Worm (Caenorhabditis elegans): ENCODE results near the gene mtss-1.

mtss-1 gene

DNA sequence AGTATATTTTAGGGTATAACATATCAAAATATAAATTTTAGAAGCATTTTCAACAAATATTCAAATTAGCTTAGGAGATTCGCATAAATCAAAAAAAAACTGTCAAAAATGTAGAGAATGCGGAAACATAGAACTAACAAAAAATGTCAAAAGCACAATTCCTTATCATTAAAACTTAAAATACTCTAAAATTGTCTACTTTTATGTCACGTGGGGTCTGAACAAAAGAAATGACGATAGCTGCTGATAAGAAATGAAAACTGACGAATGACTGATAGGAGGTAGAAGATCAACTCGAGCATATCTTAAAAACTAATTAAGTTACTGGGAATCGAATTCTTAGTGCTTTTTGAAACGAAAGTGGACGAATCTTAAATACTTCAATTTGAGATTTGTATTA, 34.4 kb upstream of the mtss-1 start (continued):
- TF ChIP-seq mdl-1 (tag; optimal IDR thresholded peaks at IDR 0.05) (peak in 1 of 2 experiments; percentile 75), nhr-11 (tag; optimal IDR thresholded peaks at IDR 0.05) (no peak), nhr-48 (tag; optimal IDR thresholded peaks at IDR 0.05) (no peak), mes-2 (tag; optimal IDR thresholded peaks at IDR 0.05; ENCODE audit: poor library complexity, severe bottlenecking) (peak; percentile 3), R02D3.7 (tag; optimal IDR thresholded peaks at IDR 0.05) (no peak), daf-16 (GFP tag; optimal IDR thresholded peaks at IDR 0.05) (peak in 1 of 2 experiments; percentile 28), daf-16 (tag; optimal IDR thresholded peaks at IDR 0.05) (peak; percentile 52), tag-97 (GFP tag; IDR thresholded peaks at IDR 0.05) (no peak), nhr-28 (tag; optimal IDR thresholded peaks at IDR 0.05) (peak; percentile 44), attf-4 (tag; optimal IDR thresholded peaks at IDR 0.05) (no peak), lin-13 (GFP tag; optimal IDR thresholded peaks at IDR 0.05) (no peak), ctbp-1 (GFP tag; IDR thresholded peaks at IDR 0.05) (no peak), Y75B8A.6 (GFP tag; IDR thresholded peaks at IDR 0.05) (no peak), daf-19 (GFP tag; conservative IDR thresholded peaks at IDR 0.05) (no peak), F49E8.2 (tag; optimal IDR thresholded peaks at IDR 0.05; ENCODE audit: borderline replicate concordance) (no peak), nhr-6 (tag; optimal IDR thresholded peaks at IDR 0.05) (no peak), ceh-32 (tag; optimal IDR thresholded peaks at IDR 0.05; ENCODE audit: poor library complexity) (no peak), nhr-102 (tag; optimal IDR thresholded peaks at IDR 0.05) (peak; percentile 56), T20F7.1 (GFP tag; optimal IDR thresholded peaks at IDR 0.05) (peak; percentile 1), F44E2.7 (GFP tag; IDR thresholded peaks at IDR 0.05) (no peak), rbr-2 (tag; optimal IDR thresholded peaks at IDR 0.05) (no peak), D1046.2 (GFP tag; IDR thresholded peaks at IDR 0.05) (no peak), sdz-12 (GFP tag; optimal IDR thresholded peaks at IDR 0.05) (no peak), zip-11 (GFP tag; IDR thresholded peaks at IDR 0.05) (no peak), php-3 (GFP tag; IDR thresholded peaks at IDR 0.05) (peak; percentile 72), hmg-1.1 (GFP tag; IDR thresholded peaks at IDR 0.05) (no peak), lin-15B (tag; optimal IDR thresholded peaks at IDR 0.05) (no peak), fos-1 (tag; optimal IDR thresholded peaks at IDR 0.05) (no peak), ceh-44 (GFP tag; IDR thresholded peaks at IDR 0.05) (no peak)

- TF ChIP-seq nhr-48 (tag; optimal IDR thresholded peaks at IDR 0.05) (peak; percentile 66), hlh-11 (tag; optimal IDR thresholded peaks at IDR 0.05) (peak; percentile 86), pha-4 (GFP tag; IDR thresholded peaks at IDR 0.05) (no peak), pha-4 (tag; optimal IDR thresholded peaks at IDR 0.05) (peak; percentile 11), dpl-1 (GFP tag; optimal IDR thresholded peaks at IDR 0.05) (no peak), nhr-11 (tag; optimal IDR thresholded peaks at IDR 0.05) (peak; percentile 14), mdl-1 (tag; optimal IDR thresholded peaks at IDR 0.05) (peak in 1 of 2 experiments; percentile 40), gei-8 (GFP tag; optimal IDR thresholded peaks at IDR 0.05) (peak; percentile 5), lin-15B (tag; optimal IDR thresholded peaks at IDR 0.05) (no peak), tra-1 (GFP tag; IDR thresholded peaks at IDR 0.05) (peak; percentile 63; the same call in 1 of the 2 replicates), zag-1 (tag; optimal IDR thresholded peaks at IDR 0.05) (no peak), mep-1 (tag; optimal IDR thresholded peaks at IDR 0.05) (peak; percentile 41), vab-7 (GFP tag; IDR thresholded peaks at IDR 0.05) (0 out of 2 replicates have a peak, but pooled peaks have one; percentile 19), egl-43 (GFP tag; IDR thresholded peaks at IDR 0.05) (no peak), hif-1 (tag; optimal IDR thresholded peaks at IDR 0.05) (peak in 1 of 2 experiments; percentile 34), nhr-25 (tag; optimal IDR thresholded peaks at IDR 0.05; ENCODE audit: borderline replicate concordance, insufficient read depth) (peak; percentile 36), dmd-6 (GFP tag; IDR thresholded peaks at IDR 0.05) (peak; percentile 79), ztf-7 (tag; optimal IDR thresholded peaks at IDR 0.05) (peak; percentile 79), unc-62 (GFP tag; optimal IDR thresholded peaks at IDR 0.05 in 1 of 2) (peak in 1 of 2 experiments; percentile 82), unc-62 (tag; optimal IDR thresholded peaks at IDR 0.05) (no peak), daf-16 (GFP tag; optimal IDR thresholded peaks at IDR 0.05) (peak; percentile 12 to 92), daf-16 (tag; optimal IDR thresholded peaks at IDR 0.05) (peak; percentile 27), T20F7.1 (GFP tag; optimal IDR thresholded peaks at IDR 0.05) (peak; percentile 10), rbr-2 (tag; optimal IDR thresholded peaks at IDR 0.05) (peak; percentile 24), hlh-30 (tag; optimal IDR thresholded peaks at IDR 0.05; ENCODE audit: insufficient read depth) (peak; percentile 78), dve-1 (tag; optimal IDR thresholded peaks at IDR 0.05; ENCODE audit: insufficient read depth) (peak; percentile 47), saeg-2 (GFP tag; IDR thresholded peaks at IDR 0.05) (0 out of 2 replicates have a peak, but pooled peaks have one; percentile 67), mxl-3 (GFP tag; optimal IDR thresholded peaks at IDR 0.05) (peak; percentile 65)
These were observed 33.7 kb upstream of the mtss-1 start for ce11 chrIII:8734327-8734885.
